Worm (Caenorhabditis elegans): ENCODE results near the gene sdhb-1.

DNA sequence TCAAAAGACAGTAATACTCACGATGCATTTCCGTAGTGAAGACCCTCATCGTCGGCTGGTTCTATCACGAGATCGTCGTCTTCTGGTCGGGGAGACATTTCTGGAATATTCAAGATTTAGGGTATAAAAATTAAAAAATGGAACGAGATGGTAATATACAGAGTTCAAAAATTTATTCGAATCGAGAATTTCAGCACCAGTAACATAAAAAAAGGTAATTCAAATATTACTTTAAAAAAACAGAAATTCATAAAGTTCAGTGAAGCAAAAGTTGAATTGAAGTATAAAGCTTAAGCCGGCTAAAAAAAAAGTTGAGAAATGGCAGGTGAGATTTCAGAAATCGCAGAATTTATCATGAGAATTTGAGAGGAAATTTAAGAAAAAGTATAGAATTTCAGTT, 42.3 kb downstream of the sdhb-1 start, which contains the start of gene cam-1:
- no peak for TF ChIP-seq flt-1 (GFP tag; IDR thresholded peaks at IDR 0.05)
- TF ChIP-seq T22C8.4 (GFP tag; IDR thresholded peaks at IDR 0.05) = no peak
- TF ChIP-seq cog-1 (tag; optimal IDR thresholded peaks at IDR 0.05) = no peak
- TF ChIP-seq ztf-23 (GFP tag; IDR thresholded peaks at IDR 0.05) = no peak

Data from whole organism, midembryonic.